Fruit fly (Drosophila melanogaster): ENCODE data around the gene Cyp6d5.

Cyp6d5 gene

dm6 chr3R:14052182-14053036 is 23.4 kb downstream of the Cyp6d5 start (continued):
- peak; percentile 86 for TF ChIP-seq maf-S (GFP tag; optimal IDR thresholded peaks at IDR 0.05)
- peak; percentile 85 for TF ChIP-seq HHEX (GFP tag; optimal IDR thresholded peaks at IDR 0.05)
- peak; percentile 66 for TF ChIP-seq CG12219 (GFP tag; optimal IDR thresholded peaks at IDR 0.05)
- TF ChIP-seq CG14014 (GFP tag; IDR thresholded peaks at IDR 0.05) = peak; percentile 89
- TF ChIP-seq gt (GFP tag; IDR thresholded peaks at IDR 0.05) = 0 out of 2 replicates have a peak, but pooled peaks have one; percentile 21
- no peak for TF ChIP-seq Hr78 (GFP tag; optimal IDR thresholded peaks at IDR 0.05)
- TF ChIP-seq schlank (tag; optimal IDR thresholded peaks at IDR 0.05) = peak; percentile 86
- peak; percentile 75 for TF ChIP-seq eyg (GFP tag; optimal IDR thresholded peaks at IDR 0.05)
- TF ChIP-seq rib (GFP tag; IDR thresholded peaks at IDR 0.05) = peak; percentile 91; the same call in 1 of the 2 replicates
- TF ChIP-seq Ptx1 (GFP tag; IDR thresholded peaks at IDR 0.05) = peak; percentile 91
- TF ChIP-seq B-H1 (GFP tag; IDR thresholded peaks at IDR 0.05) = peak; percentile 78
- TF ChIP-seq otp (GFP tag; IDR thresholded peaks at IDR 0.05) = peak; percentile 47; the same call in 2 of the 3 replicates
- TF ChIP-seq dan (GFP tag; IDR thresholded peaks at IDR 0.05) = no peak
- TF ChIP-seq klu (GFP tag; IDR thresholded peaks at IDR 0.05) = peak; percentile 91
- no peak for TF ChIP-seq sens-2 (GFP tag; IDR thresholded peaks at IDR 0.05)
- no peak for TF ChIP-seq CG5245 (GFP tag; optimal IDR thresholded peaks at IDR 0.05)
- peak; percentile 66 for TF ChIP-seq slp2 (GFP tag; optimal IDR thresholded peaks at IDR 0.05)
- peak; percentile 77 for TF ChIP-seq da (GFP tag; optimal IDR thresholded peaks at IDR 0.05)
- TF ChIP-seq CG4424 (GFP tag; optimal IDR thresholded peaks at IDR 0.05) = peak; percentile 64
- TF ChIP-seq gcm (GFP tag; optimal IDR thresholded peaks at IDR 0.05) = peak; percentile 25
- TF ChIP-seq CG11723 (GFP tag; optimal IDR thresholded peaks at IDR 0.05) = peak; percentile 53
- TF ChIP-seq Atf3 (GFP tag; optimal IDR thresholded peaks at IDR 0.05) = peak; percentile 43
- 0 out of 2 replicates have a peak, but pooled peaks have one; percentile 53 for TF ChIP-seq Lim3 (GFP tag; IDR thresholded peaks at IDR 0.05)
- peak; percentile 50 for TF ChIP-seq CG18764 (GFP tag; optimal IDR thresholded peaks at IDR 0.05)
- TF ChIP-seq ac (GFP tag; optimal IDR thresholded peaks at IDR 0.05) = no peak
- no peak for TF ChIP-seq CG2202 (tag; optimal IDR thresholded peaks at IDR 0.05)
- peak; percentile 27 for TF ChIP-seq onecut (GFP tag; IDR thresholded peaks at IDR 0.05)
- TF ChIP-seq D19A (tag; optimal IDR thresholded peaks at IDR 0.05) = peak; percentile 55
- peak; percentile 76 for TF ChIP-seq CG4854 (GFP tag; optimal IDR thresholded peaks at IDR 0.05)
- peak; percentile 63 for TF ChIP-seq emc (GFP tag; optimal IDR thresholded peaks at IDR 0.05)
- TF ChIP-seq CG1603 (tag; optimal IDR thresholded peaks at IDR 0.05) = peak; percentile 56
- TF ChIP-seq fd64A (GFP tag; optimal IDR thresholded peaks at IDR 0.05) = no peak
- TF ChIP-seq CG14050 (GFP tag; IDR thresholded peaks at IDR 0.05) = peak; percentile 67
- TF ChIP-seq al (GFP tag; IDR thresholded peaks at IDR 0.05) = peak; percentile 93
- peak; percentile 54 for TF ChIP-seq Blimp-1 (GFP tag; optimal IDR thresholded peaks at IDR 0.05)
- peak; percentile 59 for TF ChIP-seq CG8281 (tag; optimal IDR thresholded peaks at IDR 0.05)
- peak; percentile 75 for TF ChIP-seq CG10543 (GFP tag; optimal IDR thresholded peaks at IDR 0.05)
- TF ChIP-seq Antp (GFP tag; optimal IDR thresholded peaks at IDR 0.05) = peak; percentile 76
- peak; percentile 40 for TF ChIP-seq HmgD (GFP tag; optimal IDR thresholded peaks at IDR 0.05)
- peak; percentile 92 for TF ChIP-seq CG7839 (tag; optimal IDR thresholded peaks at IDR 0.05)
- TF ChIP-seq CG12299 (tag; optimal IDR thresholded peaks at IDR 0.05) = peak; percentile 76
- peak; percentile 77 for TF ChIP-seq CG10274 (GFP tag; optimal IDR thresholded peaks at IDR 0.05)
- peak; percentile 77 for TF ChIP-seq pnt (GFP tag; optimal IDR thresholded peaks at IDR 0.05)
- TF ChIP-seq slbo (GFP tag; IDR thresholded peaks at IDR 0.05) = peak; percentile 96
- peak; percentile 72; the same call in 2 of the 3 replicates for TF ChIP-seq jigr1 (GFP tag; IDR thresholded peaks at IDR 0.05)
- TF ChIP-seq wor (GFP tag; IDR thresholded peaks at IDR 0.05) = peak; percentile 59; the same call in 1 of the 2 replicates
- TF ChIP-seq CG16779 (GFP tag; IDR thresholded peaks at IDR 0.05) = peak; percentile 66; the same call in 1 of the 2 replicates
- TF ChIP-seq CG3838 (GFP tag; optimal IDR thresholded peaks at IDR 0.05) = peak; percentile 58
- TF ChIP-seq stwl (tag; optimal IDR thresholded peaks at IDR 0.05) = no peak

All from whole organism, embryonic.